Fruit fly (Drosophila melanogaster) whole organism, embryonic: ENCODE results near the gene CG11892.

Experiments used
- CG12236 ChIP-seq: fragments of 200-800 bp; sonication (Bioruptor generic); optimal IDR thresholded peaks from 2 replicates; lab custom pipeline; 2016; ENCODE audit warnings: missing biosample characterization, missing genetic modification characterization
- CG17829 ChIP-seq: fragments of 200-800 bp; optimal IDR thresholded peaks from 2 replicates; lab custom pipeline; 2019; ENCODE audit warnings: missing biosample characterization, mild to moderate bottlenecking, missing genetic modification characterization, moderate library complexity
- Max ChIP-seq: fragments of 200-800 bp; sonication (Bioruptor generic); optimal IDR thresholded peaks from 2 replicates; lab custom pipeline; 2016; ENCODE audit warnings: missing biosample characterization, mild to moderate bottlenecking, missing genetic modification characterization
- PHDP ChIP-seq: fragments of 200-800 bp; sonication (Bioruptor generic); optimal IDR thresholded peaks from 3 replicates; lab custom pipeline; 2018; ENCODE audit warnings: missing biosample characterization, mild to moderate bottlenecking, missing genetic modification characterization, moderate library complexity
- emc ChIP-seq: fragments of 200-800 bp; sonication (Bioruptor generic); optimal IDR thresholded peaks from 2 replicates; lab custom pipeline; 2016; ENCODE audit warnings: missing biosample characterization, missing genetic modification characterization
- scrt ChIP-seq: fragments of 200-800 bp; sonication (Bioruptor generic); optimal IDR thresholded peaks from 2 replicates; lab custom pipeline; 2018; ENCODE audit warnings: missing biosample characterization, mild to moderate bottlenecking, missing genetic modification characterization, moderate library complexity
- usp ChIP-seq: fragments of >200 bp; optimal IDR thresholded peaks from 2 replicates; lab custom pipeline; 2017; ENCODE audit warnings: missing biosample characterization, missing genetic modification characterization

DNA sequence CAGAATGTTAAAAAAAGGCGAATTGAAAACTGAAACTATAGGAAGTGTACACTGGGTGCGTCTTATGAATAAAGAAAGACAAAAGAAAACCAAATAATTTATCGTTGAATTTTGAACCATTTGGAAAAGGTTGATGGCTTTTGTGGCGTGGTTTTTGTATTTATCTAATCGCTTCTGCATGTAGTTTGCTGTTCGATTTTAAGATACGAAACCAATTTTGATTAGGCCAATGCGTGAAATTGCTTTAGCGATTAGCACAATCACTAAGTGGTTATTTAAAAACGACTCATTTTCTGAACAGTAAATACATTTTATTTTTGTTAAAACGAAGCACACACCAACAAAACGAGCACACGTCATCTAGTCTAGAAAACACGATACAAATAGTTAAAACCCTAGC lies 20.7 kb upstream of the CG11892 start:
- TF ChIP-seq emc (GFP tag; lab: Kevin White, UChicago) (no peak), usp (no peak), CG12236 (GFP tag; lab: Kevin White, UChicago) (no peak), CG17829 (no peak), Max (GFP tag; lab: Kevin White, UChicago) (no peak), PHDP (no peak), scrt (no peak)
